Fruit fly (Drosophila melanogaster): ENCODE results near the gene CG12375.

Gene CG12375

DNA sequence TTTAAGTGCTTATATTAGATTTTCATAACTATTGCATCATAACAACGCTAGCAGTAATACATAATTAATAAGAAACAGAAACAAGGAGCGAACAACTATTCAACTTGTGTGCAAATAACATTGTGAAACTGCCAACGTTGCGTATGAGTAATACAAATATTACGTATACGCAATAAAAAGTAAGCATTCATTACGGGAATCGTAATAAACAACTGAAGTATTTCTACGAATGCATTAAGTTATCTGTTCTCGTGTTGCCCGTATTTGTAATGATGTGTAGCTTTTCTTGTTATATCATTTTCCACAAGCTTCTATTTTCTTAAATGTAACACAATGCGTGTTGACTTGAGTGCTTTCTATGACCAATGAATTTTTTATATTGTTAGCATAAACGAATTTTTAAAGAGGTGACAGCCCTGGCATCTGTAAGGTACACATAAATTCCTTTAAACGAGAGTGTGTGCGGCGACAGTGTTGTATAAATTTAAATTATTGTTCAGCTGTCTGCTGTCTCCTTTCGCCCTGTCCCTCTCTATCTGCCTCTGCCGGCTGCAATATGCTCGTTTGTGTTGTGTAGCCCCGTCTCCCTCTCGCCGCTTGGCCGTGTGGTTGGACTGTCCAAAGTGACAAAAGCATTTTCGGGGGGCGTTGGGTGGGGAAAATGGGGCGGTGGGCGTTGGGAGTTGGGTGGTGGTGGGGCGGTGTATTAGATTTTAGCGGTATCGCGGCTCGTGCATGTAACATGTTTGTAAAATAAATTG, 26.9 kb downstream of the CG12375 start (continued):
- no peak for TF ChIP-seq shn (GFP tag; optimal IDR thresholded peaks at IDR 0.05)
- no peak for TF ChIP-seq psq (GFP tag; optimal IDR thresholded peaks at IDR 0.05)
- no peak for TF ChIP-seq CG17328 (GFP tag; IDR thresholded peaks at IDR 0.05)
- peak; percentile 42 for TF ChIP-seq CG9437 (GFP tag; optimal IDR thresholded peaks at IDR 0.05)
- TF ChIP-seq CG16779 (GFP tag; IDR thresholded peaks at IDR 0.05): no peak
- 0 out of 2 replicates have a peak, but pooled peaks have one; percentile 25 for TF ChIP-seq Bgb (GFP tag; IDR thresholded peaks at IDR 0.05; ENCODE audit: partially characterized antibody)
- TF ChIP-seq gce (GFP tag; IDR thresholded peaks at IDR 0.05): peak; percentile 49; the same call in 1 of the 3 replicates
- TF ChIP-seq nerfin-2 (GFP tag; IDR thresholded peaks at IDR 0.05; ENCODE audit: partially characterized antibody): no peak
- peak; percentile 84 for TF ChIP-seq chinmo (GFP tag; IDR thresholded peaks at IDR 0.05; ENCODE audit: partially characterized antibody)
- no peak for TF ChIP-seq Doc2 (GFP tag; IDR thresholded peaks at IDR 0.05)
- TF ChIP-seq CG12769 (tag; optimal IDR thresholded peaks at IDR 0.05): peak; percentile 66
- no peak for TF ChIP-seq D19A (tag; optimal IDR thresholded peaks at IDR 0.05)
- peak; percentile 9 for TF ChIP-seq Sox100B (GFP tag; optimal IDR thresholded peaks at IDR 0.05)
- no peak for TF ChIP-seq CG34422 (GFP tag; IDR thresholded peaks at IDR 0.05)
- TF ChIP-seq CG6791 (GFP tag; IDR thresholded peaks at IDR 0.05; ENCODE audit: partially characterized antibody): 0 out of 3 replicates have a peak, but pooled peaks have one; percentile 48
- TF ChIP-seq CG7372 (GFP tag; IDR thresholded peaks at IDR 0.05): peak; percentile 85
- TF ChIP-seq CG11456 (GFP tag; IDR thresholded peaks at IDR 0.05): 0 out of 3 replicates have a peak, but pooled peaks have one; percentile 70
- TF ChIP-seq lilli (GFP tag; optimal IDR thresholded peaks at IDR 0.05): no peak
- no peak for TF ChIP-seq CG8290 (GFP tag; optimal IDR thresholded peaks at IDR 0.05)
- peak in 1 of 2 experiments; percentile 55 for TF ChIP-seq CG8290 (tag; optimal IDR thresholded peaks at IDR 0.05)
- TF ChIP-seq eve (GFP tag; optimal IDR thresholded peaks at IDR 0.05): peak in 1 of 2 experiments; percentile 38
- peak; percentile 27 for TF ChIP-seq mirr (GFP tag; optimal IDR thresholded peaks at IDR 0.05)
- TF ChIP-seq otp (GFP tag; IDR thresholded peaks at IDR 0.05): 0 out of 3 replicates have a peak, but pooled peaks have one; percentile 23
- peak; percentile 79 for TF ChIP-seq sens (GFP tag)
- no peak for TF ChIP-seq Ssrp (tag; optimal IDR thresholded peaks at IDR 0.05)
- peak; percentile 75 for TF ChIP-seq abd-A (tag; optimal IDR thresholded peaks at IDR 0.05)
- peak; percentile 16 for TF ChIP-seq stwl (tag; optimal IDR thresholded peaks at IDR 0.05)
- no peak for TF ChIP-seq dmrt99B (tag; optimal IDR thresholded peaks at IDR 0.05)
- no peak for TF ChIP-seq ato (GFP tag; IDR thresholded peaks at IDR 0.05; ENCODE audit: partially characterized antibody)
- TF ChIP-seq Abd-B (GFP tag; optimal IDR thresholded peaks at IDR 0.05): no peak
- 0 out of 2 replicates have a peak, but pooled peaks have one; percentile 31 for TF ChIP-seq CG42726 (GFP tag; IDR thresholded peaks at IDR 0.05; ENCODE audit: partially characterized antibody)
- TF ChIP-seq cg (GFP tag; optimal IDR thresholded peaks at IDR 0.05): peak; percentile 55
- peak; percentile 71 for TF ChIP-seq Ets65A (GFP tag)
- no peak for TF ChIP-seq Hand (GFP tag; optimal IDR thresholded peaks at IDR 0.05)

DNA sequence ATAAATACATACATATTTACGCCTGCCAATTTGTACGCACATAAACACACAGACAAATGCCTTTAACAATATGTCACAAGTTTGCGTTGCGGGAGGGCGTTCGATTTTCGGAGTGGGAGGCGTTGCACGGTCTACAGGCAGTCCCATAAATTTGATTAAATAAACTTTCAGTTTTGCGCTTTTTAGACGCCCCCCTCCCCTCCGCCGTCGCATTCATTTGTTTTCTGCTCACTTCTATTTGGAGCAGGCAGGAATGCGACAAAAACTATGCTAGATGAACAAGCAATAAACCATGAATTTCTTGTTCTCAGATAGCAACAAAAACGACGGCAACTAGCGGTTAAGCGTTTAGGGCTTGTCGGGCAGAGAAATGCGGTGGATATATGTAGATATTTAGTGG, 27.6 kb downstream of the CG12375 start:
- no peak for TF ChIP-seq CG2199 (GFP tag; IDR thresholded peaks at IDR 0.05)
- no peak for TF ChIP-seq lov (optimal IDR thresholded peaks at IDR 0.05)
- TF ChIP-seq lov (GFP tag; IDR thresholded peaks at IDR 0.05): no peak
- peak; percentile 95 for TF ChIP-seq sd (tag; optimal IDR thresholded peaks at IDR 0.05)
- peak; percentile 73 for TF ChIP-seq CG12769 (tag; optimal IDR thresholded peaks at IDR 0.05)
- TF ChIP-seq al (GFP tag; IDR thresholded peaks at IDR 0.05): no peak
- TF ChIP-seq Dip3 (GFP tag; optimal IDR thresholded peaks at IDR 0.05): no peak
- peak; percentile 34; the same call in 1 of the 3 replicates for TF ChIP-seq Dbx (GFP tag; IDR thresholded peaks at IDR 0.05)
- TF ChIP-seq Rfx (GFP tag; IDR thresholded peaks at IDR 0.05): 0 out of 2 replicates have a peak, but pooled peaks have one; percentile 10
- no peak for TF ChIP-seq gsb-n (tag; optimal IDR thresholded peaks at IDR 0.05)
- TF ChIP-seq z (GFP tag; IDR thresholded peaks at IDR 0.05): no peak
- TF ChIP-seq CG4424 (GFP tag; optimal IDR thresholded peaks at IDR 0.05): no peak
- no peak for TF ChIP-seq Med (GFP tag)
- TF ChIP-seq sr (GFP tag; IDR thresholded peaks at IDR 0.05): 0 out of 3 replicates have a peak, but pooled peaks have one; percentile 3
- peak; percentile 28; the same call in 1 of the 2 replicates for TF ChIP-seq crol (GFP tag; IDR thresholded peaks at IDR 0.05)
- TF ChIP-seq sug (tag; optimal IDR thresholded peaks at IDR 0.05): peak; percentile 60
- 0 out of 2 replicates have a peak, but pooled peaks have one; percentile 7 for TF ChIP-seq Nf-YA (GFP tag; IDR thresholded peaks at IDR 0.05)
- no peak for TF ChIP-seq inv (GFP tag; IDR thresholded peaks at IDR 0.05; ENCODE audit: partially characterized antibody)
- TF ChIP-seq chinmo (GFP tag; IDR thresholded peaks at IDR 0.05; ENCODE audit: partially characterized antibody): peak; percentile 67; the same call in 1 of the 4 replicates
